Comparison of ENCODE assay signal across 3 fruit fly cellular contexts in genomic region chr2L:14182896-14183550, dm6.
TF ChIP-seq lines count a peak whose summit lies in the region.

No protein-coding gene starts in this region.

- TF ChIP-seq CTCF in whole organism, embryonic (GFP tag; optimal IDR thresholded peaks at IDR 0.05; lab: Kevin White, UChicago): no peak

TF ChIP-seq in whole organism, embryonic, 481 proteins besides CTCF, POLR2A, EP300 and RAD21 (continues in another document):
- TF ChIP-seq CG15514 (GFP tag; optimal IDR thresholded peaks at IDR 0.05; lab: Kevin White, UChicago) (no peak), Hr78 (GFP tag; optimal IDR thresholded peaks at IDR 0.05; lab: Kevin White, UChicago) (peak in 1 of 2 experiments; percentile 65), Drgx (GFP tag; IDR thresholded peaks at IDR 0.05; lab: Robert Waterston, UW) (no peak), inv (GFP tag; IDR thresholded peaks at IDR 0.05; lab: Robert Waterston, UW; ENCODE audit: partially characterized antibody) (no peak), ara (GFP tag; IDR thresholded peaks at IDR 0.05; lab: Robert Waterston, UW) (0 out of 2 replicates have a peak, but pooled peaks have one; percentile 13), CG32767 (GFP tag; IDR thresholded peaks at IDR 0.05; lab: Robert Waterston, UW) (no peak), Taf1 (GFP tag; IDR thresholded peaks at IDR 0.05; lab: Robert Waterston, UW) (no peak), CG17361 (GFP tag; IDR thresholded peaks at IDR 0.05; lab: Robert Waterston, UW) (no peak), al (GFP tag; IDR thresholded peaks at IDR 0.05; lab: Robert Waterston, UW) (no peak), CG6765 (GFP tag; optimal IDR thresholded peaks at IDR 0.05; lab: Kevin White, UChicago) (no peak), rib (GFP tag; IDR thresholded peaks at IDR 0.05; lab: Robert Waterston, UW) (no peak), tna (GFP tag; IDR thresholded peaks at IDR 0.05; lab: Robert Waterston, UW; ENCODE audit: partially characterized antibody) (no peak), grn (GFP tag; optimal IDR thresholded peaks at IDR 0.05; lab: Kevin White, UChicago) (peak; percentile 1), CG5953 (GFP tag; IDR thresholded peaks at IDR 0.05; lab: Robert Waterston, UW) (no peak), tio (GFP tag; optimal IDR thresholded peaks at IDR 0.05; lab: Kevin White, UChicago) (no peak), CG1024 (GFP tag; IDR thresholded peaks at IDR 0.05; lab: Robert Waterston, UW) (no peak), CkIIα-i1 (GFP tag; IDR thresholded peaks at IDR 0.05; lab: Robert Waterston, UW) (no peak), Dll (GFP tag; IDR thresholded peaks at IDR 0.05; lab: Robert Waterston, UW; ENCODE audit: partially characterized antibody) (no peak), CG10462 (GFP tag; optimal IDR thresholded peaks at IDR 0.05; lab: Kevin White, UChicago) (no peak), lov (optimal IDR thresholded peaks at IDR 0.05; lab: Kevin White, UChicago) (no peak), lov (GFP tag; IDR thresholded peaks at IDR 0.05; lab: Robert Waterston, UW) (no peak), CG17829 (tag; optimal IDR thresholded peaks at IDR 0.05; lab: Kevin White, UChicago) (no peak), pros (GFP tag; optimal IDR thresholded peaks at IDR 0.05; lab: Kevin White, UChicago) (peak; percentile 99), CG10959 (GFP tag; IDR thresholded peaks at IDR 0.05; lab: Robert Waterston, UW) (no peak), corto (GFP tag; optimal IDR thresholded peaks at IDR 0.05; lab: Kevin White, UChicago) (no peak), HLH4C (GFP tag; IDR thresholded peaks at IDR 0.05; lab: Robert Waterston, UW; ENCODE audit: partially characterized antibody) (no peak), CG32772 (GFP tag; IDR thresholded peaks at IDR 0.05; lab: Robert Waterston, UW) (no peak), Trl (optimal IDR thresholded peaks at IDR 0.05; lab: Kevin White, UChicago) (no peak), Trl (GFP tag; optimal IDR thresholded peaks at IDR 0.05; lab: Kevin White, UChicago) (no peak), cato (GFP tag; optimal IDR thresholded peaks at IDR 0.05; lab: Kevin White, UChicago; ENCODE audit: borderline replicate concordance) (no peak), YL-1 (GFP tag; optimal IDR thresholded peaks at IDR 0.05; lab: Kevin White, UChicago) (no peak)

TF ChIP-seq in whole organism, prepupa, 60 proteins besides CTCF, POLR2A, EP300 and RAD21:
- TF ChIP-seq Hr4 (GFP tag; optimal IDR thresholded peaks at IDR 0.05; lab: Kevin White, UChicago): no peak
- peak; percentile 74 for TF ChIP-seq CG6854 (GFP tag; optimal IDR thresholded peaks at IDR 0.05; lab: Kevin White, UChicago)
- peak; percentile 29 for TF ChIP-seq svp (GFP tag; lab: Kevin White, UChicago)
- TF ChIP-seq Blimp-1 (GFP tag; optimal IDR thresholded peaks at IDR 0.05; lab: Kevin White, UChicago): peak; percentile 83
- TF ChIP-seq OdsH (GFP tag; optimal IDR thresholded peaks at IDR 0.05; lab: Kevin White, UChicago): no peak
- TF ChIP-seq CG6792 (GFP tag; optimal IDR thresholded peaks at IDR 0.05; lab: Kevin White, UChicago): no peak

TF ChIP-seq in whole organism, pupa, 21 proteins besides CTCF, POLR2A, EP300 and RAD21:
- TF ChIP-seq CG32121 (GFP tag; IDR thresholded peaks at IDR 0.05; lab: Robert Waterston, UW): no peak
- TF ChIP-seq gl (tag; optimal IDR thresholded peaks at IDR 0.05; lab: Kevin White, UChicago): no peak
- TF ChIP-seq D1 (tag; optimal IDR thresholded peaks at IDR 0.05; lab: Kevin White, UChicago): no peak
- TF ChIP-seq CG4496 (GFP tag; IDR thresholded peaks at IDR 0.05; lab: Robert Waterston, UW): no peak
- no peak for TF ChIP-seq Pif1A (GFP tag; optimal IDR thresholded peaks at IDR 0.05; lab: Kevin White, UChicago)
- no peak for TF ChIP-seq CG8159 (tag; optimal IDR thresholded peaks at IDR 0.05; lab: Kevin White, UChicago)
- no peak for TF ChIP-seq EcR (GFP tag; optimal IDR thresholded peaks at IDR 0.05; lab: Kevin White, UChicago)
- peak; percentile 17 for TF ChIP-seq Snoo (tag; optimal IDR thresholded peaks at IDR 0.05; lab: Kevin White, UChicago)

Comparison
In these comparisons a context has a peak if more than half of its experiments do, and no peak if none do; other contexts are left out.
1. Of the 7 proteins assayed by ChIP-seq in both whole organism, embryonic and whole organism, prepupa: peak only in whole organism, embryonic: none; only in whole organism, prepupa: CG6854; in both: Blimp-1; in neither: 5.